Worm (Caenorhabditis elegans) whole organism, midembryonic: ENCODE results near the gene hrpf-2.

Source experiments
- T22C8.4 ChIP-seq: fragments of 200-800 bp; sonication (Bioruptor generic); IDR thresholded peaks from 2 replicates; pipeline ENCODE4 v1.3.6; 2022; ENCODE audit warnings: missing genetic modification characterization, missing compliant biosample characterization
- cog-1 ChIP-seq: sonication (generic microtip); optimal IDR thresholded peaks from 2 replicates; lab custom pipeline; 2016; ENCODE audit warnings: missing genetic modification characterization, missing compliant biosample characterization
- flt-1 ChIP-seq: fragments of 200-800 bp; sonication (Bioruptor generic); IDR thresholded peaks from 2 replicates; pipeline ENCODE4 v1.3.6; 2022; ENCODE audit warnings: missing genetic modification characterization, missing compliant biosample characterization
- klf-2 ChIP-seq: fragments of 200-800 bp; sonication (Bioruptor generic); conservative IDR thresholded peaks from 2 replicates; pipeline ENCODE4 v1.3.6; 2022; ENCODE audit warnings: missing genetic modification reagents, missing genetic modification characterization, missing compliant biosample characterization
- med-1 ChIP-seq: sonication (generic microtip); optimal IDR thresholded peaks from 2 replicates; lab custom pipeline; 2017; ENCODE audit warnings: missing genetic modification characterization, mild to moderate bottlenecking, missing compliant biosample characterization, antibody characterized with exemption, missing genetic modification reagents; ENCODE audit not compliant: insufficient read depth
- ref-1 ChIP-seq: fragments of 200-800 bp; sonication (Bioruptor generic); conservative IDR thresholded peaks from 2 replicates; pipeline ENCODE4 v1.3.6; 2022; ENCODE audit warnings: missing genetic modification reagents, missing genetic modification characterization, missing compliant biosample characterization
- tab-1 ChIP-seq: fragments of 200-800 bp; sonication (Bioruptor generic); IDR thresholded peaks from 2 replicates; pipeline ENCODE4 v1.3.6; 2022; ENCODE audit warnings: missing genetic modification characterization, missing compliant biosample characterization
- ztf-23 ChIP-seq: fragments of 200-800 bp; sonication (Bioruptor generic); IDR thresholded peaks from 2 replicates; pipeline ENCODE4 v1.3.6; 2022; ENCODE audit warnings: missing genetic modification reagents, missing genetic modification characterization, missing compliant biosample characterization
- ztf-29 ChIP-seq: fragments of 200-800 bp; sonication (Bioruptor generic); IDR thresholded peaks from 2 replicates; pipeline ENCODE4 v1.3.6; 2022; ENCODE audit warnings: missing genetic modification reagents, missing genetic modification characterization, missing compliant biosample characterization

DNA sequence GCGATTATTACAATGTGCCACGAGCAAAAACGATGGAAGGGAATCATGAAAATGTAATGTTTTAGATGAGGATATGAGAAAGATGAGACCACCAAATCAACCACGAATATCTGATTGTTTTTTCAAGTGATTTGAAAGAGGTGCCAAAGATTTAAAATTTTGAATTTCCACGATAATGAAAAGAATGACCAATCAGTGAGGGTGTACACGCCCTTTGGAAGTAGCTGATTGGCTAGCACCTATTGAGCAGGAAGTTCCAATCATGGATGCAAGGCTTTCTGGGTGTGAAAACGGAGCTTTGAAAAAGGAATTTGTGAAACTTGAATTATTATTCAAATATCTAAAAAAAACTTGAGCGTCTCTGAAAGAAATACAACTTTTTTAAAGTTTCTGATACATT, 15.2 kb upstream of the hrpf-2 start:
- TF ChIP-seq ztf-23 (GFP tag; lab: Robert Waterston, UW), result no peak
- no peak for TF ChIP-seq med-1 (GFP tag; lab: Kevin White, UChicago)
- no peak for TF ChIP-seq flt-1
- no peak for TF ChIP-seq ref-1 (GFP tag; lab: Robert Waterston, UW)
- TF ChIP-seq ztf-29, result no peak
- no peak for TF ChIP-seq klf-2 (GFP tag; lab: Robert Waterston, UW)
- TF ChIP-seq tab-1 (GFP tag; lab: Robert Waterston, UW), result no peak
- TF ChIP-seq T22C8.4 (GFP tag; lab: Robert Waterston, UW), result no peak
- no peak for TF ChIP-seq cog-1 (tag; lab: Kevin White, UChicago)
